Worm (Caenorhabditis elegans) whole organism, mixed stage, embryonic: ENCODE results near the gene Y42G9A.2.

Experiments
- M03D4.4 ChIP-seq: sonication (generic microtip); optimal IDR thresholded peaks from 2 replicates; lab custom pipeline; 2017; ENCODE audit warnings: mild to moderate bottlenecking, missing genetic modification characterization, missing compliant biosample characterization
- bed-3 ChIP-seq: fragments of 200-800 bp; sonication (Bioruptor generic); optimal IDR thresholded peaks from 3 replicates; lab custom pipeline; 2018; ENCODE audit warnings: mild to moderate bottlenecking, missing genetic modification characterization, moderate library complexity, missing compliant biosample characterization
- blmp-1 ChIP-seq: fragments of 150-350 bp; optimal IDR thresholded peaks from 2 replicates; lab custom pipeline; 2014; ENCODE audit warnings: missing biosample characterization, missing genetic modification characterization
- ceh-39 ChIP-seq: fragments of 150-350 bp; optimal IDR thresholded peaks from 2 replicates; lab custom pipeline; 2014; ENCODE audit warnings: missing biosample characterization, missing genetic modification characterization
- ceh-43 ChIP-seq: fragments of 200-800 bp; sonication (Bioruptor generic); optimal IDR thresholded peaks from 2 replicates; lab custom pipeline; 2018; ENCODE audit warnings: mild to moderate bottlenecking, missing genetic modification characterization, moderate library complexity, missing compliant biosample characterization
- ceh-83 ChIP-seq: fragments of 200-800 bp; sonication (Bioruptor generic); optimal IDR thresholded peaks from 2 replicates; lab custom pipeline; 2018; ENCODE audit warnings: mild to moderate bottlenecking, missing genetic modification characterization, missing compliant biosample characterization
- ces-1 ChIP-seq: fragments of 150-350 bp; optimal IDR thresholded peaks from 2 replicates; lab custom pipeline; 2014; ENCODE audit warnings: missing biosample characterization, missing genetic modification reagents, missing genetic modification characterization
- cnd-1 ChIP-seq: fragments of 200-800 bp; sonication (Bioruptor generic); optimal IDR thresholded peaks from 2 replicates; lab custom pipeline; 2018; ENCODE audit warnings: mild to moderate bottlenecking, missing genetic modification characterization, missing compliant biosample characterization
- drap-1 ChIP-seq: fragments of 200-800 bp; sonication (Bioruptor generic); optimal IDR thresholded peaks from 3 replicates; lab custom pipeline; 2018; ENCODE audit warnings: mild to moderate bottlenecking, missing genetic modification characterization, missing compliant biosample characterization
- elt-1 ChIP-seq: sonication (generic microtip); optimal IDR thresholded peaks from 2 replicates; lab custom pipeline; 2017; ENCODE audit warnings: missing genetic modification characterization, mild to moderate bottlenecking, missing compliant biosample characterization, antibody characterized with exemption, moderate library complexity, borderline replicate concordance; ENCODE audit not compliant: insufficient read depth
- elt-3 ChIP-seq: fragments of 150-350 bp; optimal IDR thresholded peaks from 2 replicates; lab custom pipeline; 2014; ENCODE audit warnings: missing biosample characterization, missing genetic modification characterization
- flh-1 ChIP-seq: fragments of 200-800 bp; sonication (Bioruptor generic); optimal IDR thresholded peaks from 2 replicates; lab custom pipeline; 2018; ENCODE audit warnings: mild to moderate bottlenecking, missing genetic modification characterization, moderate library complexity, missing compliant biosample characterization
- ham-2 ChIP-seq: fragments of 200-800 bp; sonication (Bioruptor generic); optimal IDR thresholded peaks from 2 replicates; lab custom pipeline; 2018; ENCODE audit warnings: mild to moderate bottlenecking, missing genetic modification characterization, missing compliant biosample characterization
- hlh-1 ChIP-seq: fragments of 150-350 bp; optimal IDR thresholded peaks from 2 replicates; lab custom pipeline; 2014; ENCODE audit warnings: missing biosample characterization, missing genetic modification reagents, missing genetic modification characterization
- lin-13 ChIP-seq: fragments of 150-350 bp; optimal IDR thresholded peaks from 2 replicates; lab custom pipeline; 2014; ENCODE audit warnings: missing biosample characterization, missing genetic modification characterization
- lin-32 ChIP-seq: fragments of 200-800 bp; sonication (Bioruptor generic); optimal IDR thresholded peaks from 2 replicates; lab custom pipeline; 2018; ENCODE audit warnings: mild to moderate bottlenecking, missing genetic modification characterization, missing compliant biosample characterization
- lsy-2 ChIP-seq: fragments of 150-350 bp; optimal IDR thresholded peaks from 2 replicates; lab custom pipeline; 2014; ENCODE audit warnings: missing biosample characterization, missing genetic modification characterization
- mab-5 ChIP-seq: fragments of 150-350 bp; optimal IDR thresholded peaks from 2 replicates; lab custom pipeline; 2014; ENCODE audit warnings: missing biosample characterization, missing genetic modification characterization
- mep-1 ChIP-seq: fragments of 150-350 bp; optimal IDR thresholded peaks from 2 replicates; lab custom pipeline; 2017; ENCODE audit warnings: missing biosample characterization, missing genetic modification reagents, missing genetic modification characterization, inconsistent platforms
- mls-2 ChIP-seq: sonication (generic microtip); optimal IDR thresholded peaks from 2 replicates; lab custom pipeline; 2016; ENCODE audit warnings: mild to moderate bottlenecking, missing genetic modification characterization, moderate library complexity, missing compliant biosample characterization
- nhr-12 ChIP-seq: fragments of 150-350 bp; optimal IDR thresholded peaks from 2 replicates; lab custom pipeline; 2014; ENCODE audit warnings: missing biosample characterization, missing genetic modification characterization
- nhr-2 ChIP-seq: fragments of 150-350 bp; optimal IDR thresholded peaks from 2 replicates; lab custom pipeline; 2014; ENCODE audit warnings: missing biosample characterization, missing genetic modification characterization
- nhr-237 ChIP-seq: fragments of 150-350 bp; optimal IDR thresholded peaks from 2 replicates; lab custom pipeline; 2014; ENCODE audit warnings: missing biosample characterization, missing genetic modification characterization
- nhr-28 ChIP-seq: fragments of 150-350 bp; optimal IDR thresholded peaks from 2 replicates; lab custom pipeline; 2014; ENCODE audit warnings: missing biosample characterization, missing genetic modification characterization
- nhr-76 ChIP-seq: sonication (generic microtip); optimal IDR thresholded peaks from 2 replicates; lab custom pipeline; 2017; ENCODE audit warnings: missing biosample characterization, missing genetic modification characterization
- pha-4 ChIP-seq: fragments of 150-350 bp; optimal IDR thresholded peaks from 2 replicates; lab custom pipeline; 2018; ENCODE audit warnings: missing biosample characterization, missing genetic modification reagents, missing genetic modification characterization
- sem-2 ChIP-seq: fragments of 200-800 bp; sonication (Bioruptor generic); optimal IDR thresholded peaks from 2 replicates; lab custom pipeline; 2018; ENCODE audit warnings: mild to moderate bottlenecking, missing genetic modification characterization, missing compliant biosample characterization
- snpc-4 ChIP-seq: fragments of 150-350 bp; optimal IDR thresholded peaks from 2 replicates; lab custom pipeline; 2014; ENCODE audit warnings: missing biosample characterization, missing genetic modification characterization
- sptf-1 ChIP-seq: sonication (generic microtip); optimal IDR thresholded peaks from 2 replicates; lab custom pipeline; 2017; ENCODE audit warnings: mild to moderate bottlenecking, missing genetic modification characterization, moderate library complexity, missing compliant biosample characterization
- tbx-8 ChIP-seq: fragments of 200-800 bp; sonication (Bioruptor generic); optimal IDR thresholded peaks from 2 replicates; lab custom pipeline; 2018; ENCODE audit warnings: mild to moderate bottlenecking, missing genetic modification characterization, moderate library complexity, missing compliant biosample characterization
- unc-120 ChIP-seq: sonication (generic microtip); optimal IDR thresholded peaks from 2 replicates; lab custom pipeline; 2017; ENCODE audit warnings: missing genetic modification characterization, missing compliant biosample characterization; ENCODE audit not compliant: poor library complexity, severe bottlenecking
- unc-39 ChIP-seq: fragments of 150-350 bp; optimal IDR thresholded peaks from 2 replicates; lab custom pipeline; 2014; ENCODE audit warnings: missing biosample characterization, missing genetic modification characterization
- unc-62 ChIP-seq: fragments of 150-350 bp; optimal IDR thresholded peaks from 2 replicates; lab custom pipeline; 2014; ENCODE audit warnings: missing biosample characterization, missing genetic modification reagents, missing genetic modification characterization
- zip-8 ChIP-seq: fragments of 150-350 bp; optimal IDR thresholded peaks from 2 replicates; lab custom pipeline; 2014; ENCODE audit warnings: missing biosample characterization, missing genetic modification characterization
- ztf-11 ChIP-seq: fragments of 150-350 bp; optimal IDR thresholded peaks from 2 replicates; lab custom pipeline; 2014; ENCODE audit warnings: missing biosample characterization, missing genetic modification characterization

Gene Y42G9A.2

DNA sequence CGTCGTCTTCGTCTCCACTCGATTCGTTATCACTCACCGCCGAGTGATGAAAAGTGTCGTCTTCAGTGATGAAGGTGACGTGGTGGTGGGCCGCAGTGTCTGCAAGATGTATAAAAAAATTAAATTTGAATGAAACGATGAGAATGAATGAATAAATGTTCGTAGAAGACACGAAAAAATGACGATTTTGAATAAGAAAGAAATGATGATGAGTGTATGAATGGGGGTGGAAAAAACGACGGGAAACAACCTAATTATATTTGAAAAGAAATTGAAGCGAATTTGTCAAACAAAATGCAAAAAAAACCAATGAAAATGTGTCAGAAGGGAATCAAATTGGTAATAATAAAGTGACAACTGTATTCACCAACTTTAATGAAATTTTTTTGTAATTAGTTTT, 11.8 kb upstream of the Y42G9A.2 start, which contains the start of gene mvk-1:
Gene mvk-1, minus strand, starts transcription at position 101 of the 400 bp plus-strand sequence.
- TF ChIP-seq lin-13 (no peak), ceh-43 (no peak), flh-1 (no peak), sptf-1 (tag; lab: Kevin White, UChicago) (no peak), ztf-11 (no peak), blmp-1 (tag; lab: Kevin White, UChicago) (no peak), mep-1 (no peak), zip-8 (tag; lab: Kevin White, UChicago) (no peak), nhr-2 (no peak), nhr-12 (tag; lab: Kevin White, UChicago) (no peak), unc-120 (tag; lab: Kevin White, UChicago) (no peak), lin-32 (no peak), cnd-1 (tag; lab: Kevin White, UChicago) (no peak), mls-2 (tag; lab: Kevin White, UChicago) (no peak), ham-2 (GFP tag; lab: Kevin White, UChicago) (no peak), sem-2 (GFP tag; lab: Kevin White, UChicago) (no peak), ceh-39 (tag; lab: Kevin White, UChicago) (no peak), ces-1 (GFP tag; lab: Kevin White, UChicago) (no peak), bed-3 (GFP tag; lab: Kevin White, UChicago) (no peak), tbx-8 (GFP tag; lab: Kevin White, UChicago) (no peak)

DNA sequence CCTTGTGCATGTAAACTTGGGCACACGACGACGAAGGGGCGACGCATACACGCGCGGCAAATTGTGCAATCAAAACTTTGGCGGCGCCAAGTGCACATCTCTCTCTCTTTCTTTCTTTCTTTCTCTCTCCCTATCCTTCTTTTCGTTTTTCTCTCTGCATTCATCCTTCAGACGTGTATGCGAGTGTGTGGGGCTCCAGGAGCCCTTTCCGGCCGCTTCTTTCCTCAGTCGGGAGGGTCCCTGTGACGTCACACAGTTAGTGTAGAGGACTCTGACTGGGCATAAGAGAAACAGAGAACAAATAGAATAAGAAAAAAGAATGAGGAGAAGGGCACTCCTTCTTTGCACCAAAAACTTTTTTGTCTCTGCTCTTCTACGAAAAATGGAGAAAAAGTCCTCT, 10.6 kb upstream of the Y42G9A.2 start:
- TF ChIP-seq mep-1 (peak; percentile 1), unc-120 (tag; lab: Kevin White, UChicago) (peak; percentile 80), sptf-1 (tag; lab: Kevin White, UChicago) (no peak), ham-2 (GFP tag; lab: Kevin White, UChicago) (no peak), ces-1 (GFP tag; lab: Kevin White, UChicago) (peak; percentile 72), nhr-12 (tag; lab: Kevin White, UChicago) (no peak), sem-2 (GFP tag; lab: Kevin White, UChicago) (no peak)

DNA sequence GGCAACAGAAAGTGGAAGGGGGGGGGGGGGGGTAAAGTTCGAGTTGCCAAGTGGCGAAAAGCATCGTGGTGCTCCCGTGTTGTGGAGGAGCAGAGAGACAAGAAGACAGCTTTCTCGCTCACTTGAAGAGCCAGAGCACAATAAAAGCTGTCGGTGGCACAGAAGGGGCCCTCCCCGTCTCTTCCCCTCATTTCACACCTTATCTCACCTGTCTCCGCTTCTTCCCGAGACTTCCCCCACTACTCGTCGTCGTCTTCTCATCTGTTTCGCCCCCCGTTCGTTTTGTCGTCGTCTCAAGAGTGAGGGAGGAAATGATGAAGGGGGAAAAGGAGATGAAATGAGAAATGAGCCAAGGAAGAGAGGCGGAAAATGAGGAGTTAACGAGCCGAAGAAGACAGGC, 9.5 kb upstream of the Y42G9A.2 start:
- TF ChIP-seq elt-1 (tag; lab: Kevin White, UChicago) = no peak
- TF ChIP-seq unc-62 (GFP tag; lab: Kevin White, UChicago) = peak; percentile 86
- TF ChIP-seq blmp-1 (tag; lab: Kevin White, UChicago) = no peak
- TF ChIP-seq mab-5 (tag; lab: Kevin White, UChicago) = no peak
- TF ChIP-seq hlh-1 (tag; lab: Kevin White, UChicago) = peak; percentile 72
- no peak for TF ChIP-seq zip-8 (tag; lab: Kevin White, UChicago)
- TF ChIP-seq tbx-8 (GFP tag; lab: Kevin White, UChicago) = no peak
- TF ChIP-seq unc-120 (tag; lab: Kevin White, UChicago) = peak; percentile 91
- no peak for TF ChIP-seq ceh-39 (tag; lab: Kevin White, UChicago)
- no peak for TF ChIP-seq drap-1 (GFP tag; lab: Kevin White, UChicago)
- TF ChIP-seq unc-39 = no peak
- TF ChIP-seq mls-2 (tag; lab: Kevin White, UChicago) = peak; percentile 4
- TF ChIP-seq mep-1 = no peak
- no peak for TF ChIP-seq ceh-83 (GFP tag; lab: Kevin White, UChicago)
- TF ChIP-seq bed-3 (GFP tag; lab: Kevin White, UChicago) = no peak
- no peak for TF ChIP-seq nhr-2
- no peak for TF ChIP-seq ham-2 (GFP tag; lab: Kevin White, UChicago)
- no peak for TF ChIP-seq ceh-43
- no peak for TF ChIP-seq lin-32
- TF ChIP-seq lsy-2 = no peak
- TF ChIP-seq sptf-1 (tag; lab: Kevin White, UChicago) = peak; percentile 2
- no peak for TF ChIP-seq sem-2 (GFP tag; lab: Kevin White, UChicago)
- no peak for TF ChIP-seq ztf-11
- peak; percentile 43 for TF ChIP-seq M03D4.4 (tag; lab: Kevin White, UChicago)
- TF ChIP-seq lin-13 = no peak
- TF ChIP-seq flh-1 = no peak
- no peak for TF ChIP-seq snpc-4 (tag; lab: Kevin White, UChicago)
- peak; percentile 21 for TF ChIP-seq ces-1 (GFP tag; lab: Kevin White, UChicago)
- TF ChIP-seq elt-3 (tag; lab: Kevin White, UChicago) = no peak
- TF ChIP-seq pha-4 (tag; lab: Kevin White, UChicago) = no peak
- TF ChIP-seq nhr-237 = no peak
- no peak for TF ChIP-seq nhr-76 (tag; lab: Kevin White, UChicago)
- TF ChIP-seq nhr-12 (tag; lab: Kevin White, UChicago) = no peak
- peak; percentile 15 for TF ChIP-seq cnd-1 (tag; lab: Kevin White, UChicago)
- no peak for TF ChIP-seq nhr-28 (tag; lab: Kevin White, UChicago)
